Fruit fly (Drosophila melanogaster): ENCODE data around the gene CG43638.

The CG43638 gene

DNA sequence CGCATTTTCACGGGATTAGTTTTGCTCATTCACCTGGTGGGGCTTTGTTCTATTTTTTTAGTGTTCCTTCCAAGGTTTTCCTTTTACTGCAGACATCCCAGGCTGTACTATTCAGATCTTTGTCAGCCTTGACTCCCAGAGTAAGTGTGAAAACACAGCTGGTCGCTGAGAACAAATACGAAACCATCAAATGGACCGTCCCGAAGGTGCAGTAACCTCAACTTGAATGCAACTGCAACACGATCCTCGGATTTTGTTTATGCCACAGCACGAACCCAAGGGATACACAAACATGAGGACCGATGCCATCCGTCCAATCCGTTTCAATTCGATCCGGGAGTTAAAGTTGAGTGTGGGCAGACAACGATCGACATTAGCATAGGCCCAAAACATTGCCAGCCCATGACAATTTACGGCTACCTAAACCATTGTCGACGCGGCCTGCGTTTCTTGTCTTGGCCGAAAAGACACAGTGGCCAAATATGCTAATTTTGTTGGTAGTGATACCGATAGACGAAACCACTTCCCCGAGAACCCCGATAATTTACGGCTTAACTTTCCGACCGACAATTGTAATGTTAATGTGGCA lies 38.8 kb downstream of the CG43638 start:
- TF ChIP-seq CG8159 (tag; optimal IDR thresholded peaks at IDR 0.05) (no peak), Ets98B (GFP tag; IDR thresholded peaks at IDR 0.05) (no peak), Pif1B (GFP tag; optimal IDR thresholded peaks at IDR 0.05) (no peak), CG8301 (tag; optimal IDR thresholded peaks at IDR 0.05) (no peak)

dm6 chr3L:12083861-12084260 lies 39.5 kb downstream of the CG43638 start:
- TF ChIP-seq EcR (GFP tag; optimal IDR thresholded peaks at IDR 0.05) (no peak), CG32121 (GFP tag; IDR thresholded peaks at IDR 0.05) (no peak), CG4496 (GFP tag; IDR thresholded peaks at IDR 0.05) (no peak), Snoo (tag; optimal IDR thresholded peaks at IDR 0.05) (no peak)

dm6 chr3L:12084969-12085690 lies 40.8 kb downstream of the CG43638 start:
- TF ChIP-seq gl (tag; optimal IDR thresholded peaks at IDR 0.05) (no peak), CG34367 (tag; optimal IDR thresholded peaks at IDR 0.05) (no peak), EcR (GFP tag; optimal IDR thresholded peaks at IDR 0.05) (no peak), CG9948 (tag; optimal IDR thresholded peaks at IDR 0.05) (no peak), CG32121 (GFP tag; IDR thresholded peaks at IDR 0.05) (no peak)

DNA sequence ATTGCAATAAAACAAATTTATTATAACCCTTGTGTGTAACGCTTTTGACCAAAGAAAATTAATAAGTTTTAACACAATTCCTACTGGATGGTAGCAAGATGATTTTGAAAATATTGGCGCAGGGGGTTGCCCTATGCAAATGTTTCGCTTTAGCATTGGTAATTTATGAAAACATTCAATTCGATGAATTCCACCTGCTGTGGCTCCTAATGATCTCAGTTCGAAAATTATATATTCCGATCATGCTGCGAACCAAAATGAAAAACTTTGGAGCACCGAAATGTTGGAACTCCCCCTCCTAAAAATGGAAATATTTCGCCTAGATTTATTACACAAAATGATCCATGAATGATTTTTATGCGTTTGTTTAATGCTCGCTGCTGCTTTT lies 41.3 kb downstream of the CG43638 start:
- no peak for TF ChIP-seq Ets98B (GFP tag; IDR thresholded peaks at IDR 0.05)
- no peak for TF ChIP-seq D1 (tag; optimal IDR thresholded peaks at IDR 0.05)
- no peak for TF ChIP-seq CG10348 (GFP tag; IDR thresholded peaks at IDR 0.05)
- TF ChIP-seq Snoo (tag; optimal IDR thresholded peaks at IDR 0.05): no peak
- TF ChIP-seq CG4496 (GFP tag; IDR thresholded peaks at IDR 0.05): no peak
- no peak for TF ChIP-seq EcR (GFP tag; optimal IDR thresholded peaks at IDR 0.05)
- no peak for TF ChIP-seq rn (GFP tag; IDR thresholded peaks at IDR 0.05)
- no peak for TF ChIP-seq CG34367 (tag; optimal IDR thresholded peaks at IDR 0.05)
- no peak for TF ChIP-seq Pif1A (GFP tag; optimal IDR thresholded peaks at IDR 0.05)
- no peak for TF ChIP-seq CG8159 (tag; optimal IDR thresholded peaks at IDR 0.05)
- TF ChIP-seq fd96Ca (GFP tag; IDR thresholded peaks at IDR 0.05): no peak

DNA sequence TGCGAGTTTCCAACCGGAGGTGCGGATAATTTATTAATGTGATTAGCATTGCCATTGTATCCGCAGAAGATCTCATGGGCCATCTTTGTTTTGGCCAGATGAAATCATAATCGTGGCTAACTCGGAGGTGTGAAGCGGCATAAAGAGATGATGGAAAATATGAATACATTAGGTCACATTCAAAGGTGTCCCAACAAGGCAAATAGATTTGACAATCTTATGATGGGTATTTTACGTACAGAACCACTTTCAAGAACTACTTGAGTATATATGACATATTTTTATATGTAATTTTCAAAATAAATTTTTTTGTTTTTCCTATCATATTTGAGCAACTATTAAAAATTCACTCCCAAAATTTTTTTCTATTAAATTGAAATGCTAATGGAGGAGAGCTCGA lies 43.9 kb downstream of the CG43638 start, which contains the start of gene CG17154:
CG17154 (plus strand) TSS at position 301 of the 400 bp plus-strand sequence.
- no peak for TF ChIP-seq CG15710 (tag; optimal IDR thresholded peaks at IDR 0.05)
- TF ChIP-seq Ets98B (GFP tag; IDR thresholded peaks at IDR 0.05): no peak
- TF ChIP-seq CG32121 (GFP tag; IDR thresholded peaks at IDR 0.05): no peak
- no peak for TF ChIP-seq Pif1A (GFP tag; optimal IDR thresholded peaks at IDR 0.05)
- no peak for TF ChIP-seq gl (tag; optimal IDR thresholded peaks at IDR 0.05)
- TF ChIP-seq fd96Ca (GFP tag; IDR thresholded peaks at IDR 0.05): no peak
- TF ChIP-seq EcR (GFP tag; optimal IDR thresholded peaks at IDR 0.05): no peak
- TF ChIP-seq Snoo (tag; optimal IDR thresholded peaks at IDR 0.05): no peak
- no peak for TF ChIP-seq CG10348 (GFP tag; IDR thresholded peaks at IDR 0.05)
- no peak for TF ChIP-seq CG4496 (GFP tag; IDR thresholded peaks at IDR 0.05)
- no peak for TF ChIP-seq CG34367 (tag; optimal IDR thresholded peaks at IDR 0.05)

DNA sequence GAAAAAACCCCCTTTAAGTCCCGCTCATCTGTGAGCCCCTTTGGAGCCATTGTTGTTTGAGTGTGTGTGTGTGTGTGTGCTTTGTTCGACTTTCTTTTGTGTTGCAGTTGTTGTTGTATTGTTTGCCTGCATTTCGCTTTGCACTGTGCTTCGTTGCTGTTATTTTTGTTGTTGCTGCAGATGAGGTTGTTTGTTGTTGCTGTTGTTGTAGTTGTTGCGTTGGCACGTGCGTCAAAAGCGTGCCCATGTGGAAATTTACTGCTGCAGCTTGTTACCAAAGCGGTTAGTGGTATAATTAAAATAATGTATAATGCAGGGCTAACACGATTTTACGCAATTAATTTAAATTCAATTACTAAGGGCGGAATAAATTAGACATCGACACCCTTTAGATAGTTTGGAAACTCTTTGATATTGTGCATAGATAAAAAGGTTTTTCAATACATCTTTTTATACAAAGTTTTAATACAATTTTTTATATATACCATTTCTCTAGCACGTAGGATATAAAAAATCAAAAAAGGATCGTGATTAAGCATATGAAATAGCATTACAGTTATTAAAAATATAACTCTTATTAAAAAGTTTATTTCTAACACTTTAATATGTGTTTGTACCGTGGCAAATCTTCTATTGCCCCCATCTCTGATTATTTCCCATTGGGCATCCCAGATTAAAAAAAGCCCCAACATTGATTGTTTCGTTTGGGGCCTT lies 46.0 kb downstream of the CG43638 start:
- TF ChIP-seq Pif1B (GFP tag; optimal IDR thresholded peaks at IDR 0.05) (peak; percentile 39), CG34367 (tag; optimal IDR thresholded peaks at IDR 0.05) (no peak), CG9948 (tag; optimal IDR thresholded peaks at IDR 0.05) (no peak), D1 (tag; optimal IDR thresholded peaks at IDR 0.05) (peak; percentile 4), CG14655 (GFP tag; optimal IDR thresholded peaks at IDR 0.05) (peak; percentile 43), CG8301 (tag; optimal IDR thresholded peaks at IDR 0.05) (peak; percentile 18), fd96Ca (GFP tag; IDR thresholded peaks at IDR 0.05) (no peak), CG13204 (GFP tag; optimal IDR thresholded peaks at IDR 0.05) (no peak), EcR (GFP tag; optimal IDR thresholded peaks at IDR 0.05) (peak; percentile 71), CG17806 (tag; optimal IDR thresholded peaks at IDR 0.05) (no peak), Pif1A (GFP tag; optimal IDR thresholded peaks at IDR 0.05) (peak; percentile 40), rn (GFP tag; IDR thresholded peaks at IDR 0.05) (no peak), CG4496 (GFP tag; IDR thresholded peaks at IDR 0.05) (peak; percentile 72; the same call in 2 of the 3 replicates), Snoo (tag; optimal IDR thresholded peaks at IDR 0.05) (peak; percentile 67), CG8159 (tag; optimal IDR thresholded peaks at IDR 0.05) (peak; percentile 24), CG15710 (tag; optimal IDR thresholded peaks at IDR 0.05) (peak; percentile 2), CG12605 (GFP tag; IDR thresholded peaks at IDR 0.05) (0 out of 2 replicates have a peak, but pooled peaks have one; percentile 28), gl (tag; optimal IDR thresholded peaks at IDR 0.05) (peak; percentile 9), CG32121 (GFP tag; IDR thresholded peaks at IDR 0.05) (peak; percentile 19; the same call in 1 of the 2 replicates), Ets98B (GFP tag; IDR thresholded peaks at IDR 0.05) (no peak), CG10348 (GFP tag; IDR thresholded peaks at IDR 0.05) (no peak)

All from whole organism, pupa.